Fruit fly (Drosophila melanogaster): ENCODE results near the gene RpS20.
A peak's percentile ranks its signal among the peaks of the same experiment; 100 is the strongest.

RpS20 gene

DNA sequence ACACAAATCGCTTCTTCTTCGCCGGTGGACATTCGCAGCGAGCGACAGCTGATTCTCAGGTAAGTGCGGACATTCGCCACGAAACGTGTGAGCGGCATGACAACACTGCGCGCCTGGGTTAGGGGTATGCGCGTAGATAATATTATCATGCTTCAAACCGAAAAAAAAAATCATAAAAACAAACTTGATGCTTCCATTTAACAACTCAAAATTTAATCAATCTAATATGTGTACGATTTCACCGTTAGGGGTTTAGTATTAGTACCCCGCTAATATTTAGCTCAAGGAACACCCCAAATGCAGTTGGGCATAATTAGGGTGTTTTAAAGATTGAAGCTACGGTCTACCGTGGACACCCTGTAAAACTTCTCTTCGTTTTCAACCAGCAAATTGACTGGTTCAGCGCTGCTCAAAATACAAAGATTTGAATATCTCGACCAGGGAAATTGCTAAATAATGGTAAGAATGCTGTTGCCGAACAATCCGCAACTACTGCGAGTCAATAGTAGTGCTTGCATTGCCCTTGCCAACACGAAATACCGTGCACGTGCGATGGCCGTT lies at the start of gene RpS20, which contains the start of gene CG17271:
Gene RpS20, plus strand, starts transcription at position 367 of the 561 bp plus-strand sequence.
Gene CG17271, minus strand, starts transcription at position 34 of the 561 bp plus-strand sequence.
- TF ChIP-seq kay (GFP tag; ENCODE audit: borderline replicate concordance) (no peak), ovo (GFP tag; optimal IDR thresholded peaks at IDR 0.05) (peak; percentile 81), CG7101 (tag; optimal IDR thresholded peaks at IDR 0.05) (peak; percentile 85), Hr96 (GFP tag; optimal IDR thresholded peaks at IDR 0.05) (peak; percentile 95), CG5204 (GFP tag; optimal IDR thresholded peaks at IDR 0.05) (no peak), Crg-1 (GFP tag; optimal IDR thresholded peaks at IDR 0.05) (peak; percentile 79), CG12768 (GFP tag; optimal IDR thresholded peaks at IDR 0.05) (peak; percentile 89), Mnt (GFP tag; optimal IDR thresholded peaks at IDR 0.05) (peak; percentile 95), pad (GFP tag; optimal IDR thresholded peaks at IDR 0.05) (peak; percentile 75), CG1620 (GFP tag; optimal IDR thresholded peaks at IDR 0.05) (peak; percentile 87), cnc (optimal IDR thresholded peaks at IDR 0.05) (no peak), CG7045 (GFP tag; optimal IDR thresholded peaks at IDR 0.05) (peak; percentile 85), tj (GFP tag; optimal IDR thresholded peaks at IDR 0.05) (peak; percentile 75), CG33017 (tag; optimal IDR thresholded peaks at IDR 0.05) (peak; percentile 69), CG14711 (tag; optimal IDR thresholded peaks at IDR 0.05) (peak; percentile 92), Clk (GFP tag; optimal IDR thresholded peaks at IDR 0.05) (peak; percentile 89), bab1 (GFP tag; optimal IDR thresholded peaks at IDR 0.05) (peak; percentile 91), CG11617 (GFP tag; optimal IDR thresholded peaks at IDR 0.05) (peak; percentile 92), cic (GFP tag; optimal IDR thresholded peaks at IDR 0.05) (peak; percentile 70), toe (GFP tag; optimal IDR thresholded peaks at IDR 0.05) (peak; percentile 96)

dm6 chr3R:20772543-20772942 lies 49.4 kb upstream of the RpS20 start, which contains the start of gene Takl1:
Gene Takl1, minus strand, starts transcription at chr3R:20772601.
- TF ChIP-seq cic (GFP tag; optimal IDR thresholded peaks at IDR 0.05), result peak; percentile 17
- TF ChIP-seq CG5204 (GFP tag; optimal IDR thresholded peaks at IDR 0.05), result no peak

DNA sequence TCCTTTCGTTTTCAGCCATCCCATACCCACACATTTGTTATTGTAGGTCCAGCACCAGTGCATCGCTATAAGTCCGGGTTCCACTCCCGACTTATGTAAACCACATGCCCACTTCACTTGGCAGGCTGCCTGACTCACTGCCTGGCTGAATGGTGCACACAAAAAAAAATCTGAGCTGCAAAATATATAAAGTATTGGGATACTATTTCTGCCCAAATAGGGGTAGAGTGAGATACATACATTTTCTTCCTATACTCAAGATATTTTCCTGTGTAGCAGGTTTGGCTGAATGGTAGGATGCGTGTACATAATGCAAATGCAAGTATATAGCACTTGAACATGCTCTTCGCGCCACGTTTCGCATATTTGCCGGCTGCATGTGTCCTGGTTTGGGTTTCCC lies 48.8 kb upstream of the RpS20 start:
- TF ChIP-seq Hr96 (GFP tag; optimal IDR thresholded peaks at IDR 0.05), result no peak
- no peak for TF ChIP-seq tj (GFP tag; optimal IDR thresholded peaks at IDR 0.05)
- TF ChIP-seq CG14711 (tag; optimal IDR thresholded peaks at IDR 0.05), result no peak
- TF ChIP-seq CG7045 (GFP tag; optimal IDR thresholded peaks at IDR 0.05), result no peak
- TF ChIP-seq CG1620 (GFP tag; optimal IDR thresholded peaks at IDR 0.05), result no peak
- TF ChIP-seq Mnt (GFP tag; optimal IDR thresholded peaks at IDR 0.05), result no peak

DNA sequence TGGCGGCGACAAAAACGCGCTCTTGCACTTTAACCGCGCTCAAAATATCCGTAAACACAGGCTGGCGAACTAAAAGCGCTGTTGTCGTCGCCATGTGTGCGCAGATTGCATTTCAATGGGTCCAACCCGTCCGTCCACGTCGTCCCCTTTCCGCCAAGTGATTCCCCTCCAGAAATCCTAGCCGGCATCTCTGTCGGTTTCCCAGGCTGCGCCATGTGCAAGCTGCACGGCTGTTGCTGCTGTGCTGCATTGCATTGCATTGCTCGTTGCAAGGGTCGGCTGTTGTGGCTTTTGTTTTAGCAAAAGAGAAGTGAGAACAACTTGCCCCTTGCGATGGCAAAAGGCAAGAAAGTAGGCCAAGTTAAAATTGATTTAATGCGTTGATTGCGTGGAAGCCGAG lies 47.9 kb upstream of the RpS20 start:
- no peak for TF ChIP-seq cnc (optimal IDR thresholded peaks at IDR 0.05)
- TF ChIP-seq ovo (GFP tag; optimal IDR thresholded peaks at IDR 0.05), result no peak
- TF ChIP-seq CG11617 (GFP tag; optimal IDR thresholded peaks at IDR 0.05), result no peak

DNA sequence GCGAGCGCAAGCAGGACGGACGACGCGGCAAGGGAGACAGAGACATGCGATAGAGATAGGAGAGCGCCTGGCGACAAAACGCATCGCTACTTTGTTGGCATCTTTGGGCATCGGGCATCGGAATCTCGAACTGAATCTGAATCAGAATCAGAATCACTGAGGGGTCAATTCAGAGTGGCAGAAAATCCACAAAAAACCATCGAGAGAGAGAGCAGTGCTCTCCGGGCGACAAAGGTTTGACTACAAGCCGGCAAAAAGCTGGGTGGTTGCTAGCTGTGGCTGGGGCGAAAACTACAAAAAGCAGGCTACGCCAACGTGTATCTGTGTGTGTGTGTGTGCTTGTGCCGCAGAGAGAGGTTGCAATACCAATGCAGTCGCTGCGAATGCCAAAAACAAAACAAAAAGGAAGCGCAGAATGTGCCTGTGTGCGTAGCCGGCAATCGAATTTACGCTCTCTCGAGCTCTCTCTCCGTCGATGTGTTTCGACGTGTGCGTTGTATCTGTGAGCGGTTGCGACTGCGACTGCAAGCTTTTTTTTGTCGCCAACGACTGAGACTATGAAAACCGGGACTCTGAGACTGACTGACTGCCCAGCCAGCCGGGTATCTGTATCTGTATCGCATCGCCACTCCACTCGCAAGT lies 43.6 kb upstream of the RpS20 start:
- TF ChIP-seq cic (GFP tag; optimal IDR thresholded peaks at IDR 0.05) (peak; percentile 100), CG33017 (tag; optimal IDR thresholded peaks at IDR 0.05) (peak; percentile 96), CG7101 (tag; optimal IDR thresholded peaks at IDR 0.05) (peak; percentile 82), Clk (GFP tag; optimal IDR thresholded peaks at IDR 0.05) (peak; percentile 99), CG11617 (GFP tag; optimal IDR thresholded peaks at IDR 0.05) (peak; percentile 98), CG12768 (GFP tag; optimal IDR thresholded peaks at IDR 0.05) (peak; percentile 99), cnc (optimal IDR thresholded peaks at IDR 0.05) (no peak), bab1 (GFP tag; optimal IDR thresholded peaks at IDR 0.05) (peak; percentile 100), CG5204 (GFP tag; optimal IDR thresholded peaks at IDR 0.05) (peak; percentile 77), pad (GFP tag; optimal IDR thresholded peaks at IDR 0.05) (peak; percentile 79), tj (GFP tag; optimal IDR thresholded peaks at IDR 0.05) (peak; percentile 94), Crg-1 (GFP tag; optimal IDR thresholded peaks at IDR 0.05) (peak; percentile 46), Mnt (GFP tag; optimal IDR thresholded peaks at IDR 0.05) (peak; percentile 93), CG7045 (GFP tag; optimal IDR thresholded peaks at IDR 0.05) (peak; percentile 95), CG1620 (GFP tag; optimal IDR thresholded peaks at IDR 0.05) (peak; percentile 31), toe (GFP tag; optimal IDR thresholded peaks at IDR 0.05) (peak; percentile 96), Hr96 (GFP tag; optimal IDR thresholded peaks at IDR 0.05) (peak; percentile 91), kay (GFP tag; ENCODE audit: borderline replicate concordance) (peak; percentile 100), ovo (GFP tag; optimal IDR thresholded peaks at IDR 0.05) (peak; percentile 99), CG14711 (tag; optimal IDR thresholded peaks at IDR 0.05) (peak; percentile 77)

DNA sequence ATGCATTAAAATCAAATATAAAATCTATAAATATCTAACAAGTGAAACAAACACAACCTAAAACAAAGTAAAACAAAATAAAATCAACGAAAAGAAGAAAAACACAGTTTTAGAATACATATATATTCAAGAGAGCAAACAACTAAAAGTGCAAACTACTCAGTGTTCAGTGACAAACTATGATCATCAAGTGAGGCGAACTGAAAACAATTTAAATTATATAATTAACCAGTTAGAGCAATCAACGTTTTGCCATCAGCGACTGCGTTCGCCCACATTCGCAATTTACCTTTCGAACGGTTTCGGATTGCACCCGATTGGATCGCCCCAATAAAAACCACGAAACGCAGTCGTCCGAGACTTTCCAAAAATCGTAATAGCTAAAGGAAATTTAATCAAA lies 42.4 kb upstream of the RpS20 start:
- TF ChIP-seq kay (GFP tag; ENCODE audit: borderline replicate concordance) (peak; percentile 91), CG11617 (GFP tag; optimal IDR thresholded peaks at IDR 0.05) (no peak)

DNA sequence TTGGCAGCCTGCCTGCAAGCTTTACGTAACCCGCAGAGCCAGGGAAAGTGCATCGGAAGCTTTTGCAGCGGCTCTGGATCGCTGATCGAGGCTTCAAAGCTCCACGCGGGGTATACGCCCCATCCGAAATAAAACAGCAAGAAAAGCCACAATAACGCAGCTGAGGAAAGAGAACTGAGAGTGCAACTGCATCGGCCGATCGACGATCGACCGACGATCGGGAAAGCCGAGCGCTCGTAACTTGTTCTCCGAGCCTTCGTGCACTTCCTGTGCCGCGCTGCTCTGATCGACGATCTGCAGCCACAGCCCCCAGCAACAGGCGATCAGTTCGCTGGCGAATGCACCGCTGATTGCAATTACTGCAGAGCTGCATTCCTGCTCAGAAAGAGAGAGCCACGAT lies 42.0 kb upstream of the RpS20 start:
- TF ChIP-seq Crg-1 (GFP tag; optimal IDR thresholded peaks at IDR 0.05) (no peak), cnc (optimal IDR thresholded peaks at IDR 0.05) (no peak), Mnt (GFP tag; optimal IDR thresholded peaks at IDR 0.05) (peak; percentile 16), CG7101 (tag; optimal IDR thresholded peaks at IDR 0.05) (peak; percentile 32), CG1620 (GFP tag; optimal IDR thresholded peaks at IDR 0.05) (peak; percentile 29), CG33017 (tag; optimal IDR thresholded peaks at IDR 0.05) (peak; percentile 65), kay (GFP tag; ENCODE audit: borderline replicate concordance) (peak; percentile 96), Clk (GFP tag; optimal IDR thresholded peaks at IDR 0.05) (peak; percentile 49), toe (GFP tag; optimal IDR thresholded peaks at IDR 0.05) (peak; percentile 18), ovo (GFP tag; optimal IDR thresholded peaks at IDR 0.05) (peak; percentile 44), CG12768 (GFP tag; optimal IDR thresholded peaks at IDR 0.05) (peak; percentile 67), CG14711 (tag; optimal IDR thresholded peaks at IDR 0.05) (no peak), Hr96 (GFP tag; optimal IDR thresholded peaks at IDR 0.05) (peak; percentile 18), CG7045 (GFP tag; optimal IDR thresholded peaks at IDR 0.05) (no peak), tj (GFP tag; optimal IDR thresholded peaks at IDR 0.05) (peak; percentile 55), cic (GFP tag; optimal IDR thresholded peaks at IDR 0.05) (peak; percentile 80), CG5204 (GFP tag; optimal IDR thresholded peaks at IDR 0.05) (no peak), CG11617 (GFP tag; optimal IDR thresholded peaks at IDR 0.05) (peak; percentile 36), bab1 (GFP tag; optimal IDR thresholded peaks at IDR 0.05) (peak; percentile 48), pad (GFP tag; optimal IDR thresholded peaks at IDR 0.05) (no peak)
